Worm (Caenorhabditis elegans): ENCODE measurements around the gene nrde-1.

ce11 chrIII:3730475-3730874 is 17.2 kb downstream of the nrde-1 start, which contains the start of gene F34D10.8:
- no peak for TF ChIP-seq nhr-77 (tag; optimal IDR thresholded peaks at IDR 0.05)
- no peak for TF ChIP-seq ztf-11 (tag; optimal IDR thresholded peaks at IDR 0.05)
- no peak for TF ChIP-seq skn-1 (tag; optimal IDR thresholded peaks at IDR 0.05)
